Fruit fly (Drosophila melanogaster) Kc167 (cell line): ENCODE data around the gene fzo.

Experiments
- Myc ChIP-seq: fragments of >200 bp; optimal IDR thresholded peaks from 2 replicates; lab custom pipeline; 2017; ENCODE audit warnings: missing external identifiers
- Sin3A ChIP-seq: fragments of >200 bp; optimal IDR thresholded peaks from 2 replicates; lab custom pipeline; 2018; ENCODE audit warnings: missing external identifiers
- h ChIP-seq: fragments of >200 bp; optimal IDR thresholded peaks from 3 replicates; lab custom pipeline; 2018; ENCODE audit warnings: missing external identifiers
- insv ChIP-seq: fragments of >200 bp; optimal IDR thresholded peaks from 3 replicates; lab custom pipeline; 2018; ENCODE audit warnings: missing external identifiers
- psq ChIP-seq: fragments of >200 bp; optimal IDR thresholded peaks from 2 replicates; lab custom pipeline; 2017; ENCODE audit warnings: missing external identifiers
- ttk ChIP-seq: sonication (Bioruptor generic); optimal IDR thresholded peaks from 2 replicates; lab custom pipeline; 2017; ENCODE audit warnings: missing external identifiers

Gene fzo

dm6 chr3R:23203934-23204333, at the start of gene fzo:
fzo (minus strand) TSS chr3R:23204034.
- TF ChIP-seq ttk (lab: Kevin White, UChicago) (no peak), Sin3A (no peak), insv (lab: Kevin White, UChicago) (no peak), h (no peak), Myc (no peak)

dm6 chr3R:23251256-23251655, 47.4 kb upstream of the fzo start, which contains the start of the genes Rad60 and EloA:
Rad60 (minus strand) TSS chr3R:23251477.
EloA (plus strand) TSS chr3R:23251563.
- no peak for TF ChIP-seq Myc
- TF ChIP-seq psq (lab: Kevin White, UChicago) = no peak
- no peak for TF ChIP-seq h
- TF ChIP-seq ttk (lab: Kevin White, UChicago) = no peak
- TF ChIP-seq Sin3A = no peak
- TF ChIP-seq insv (lab: Kevin White, UChicago) = no peak

- TF ChIP-seq Sin3A = no peak
- TF ChIP-seq h = no peak
- no peak for TF ChIP-seq psq (lab: Kevin White, UChicago)
- no peak for TF ChIP-seq Myc
- TF ChIP-seq ttk (lab: Kevin White, UChicago) = no peak
- TF ChIP-seq insv (lab: Kevin White, UChicago) = no peak
Measured at dm6 chr3R:23248853-23249573, 45.2 kb upstream of the fzo start, which contains the start of gene CG4467. CG4467 (minus strand) TSS chr3R:23248903.

dm6 chr3R:23239934-23240632, 36.2 kb upstream of the fzo start:
- no peak for TF ChIP-seq psq (lab: Kevin White, UChicago)
- TF ChIP-seq Sin3A = no peak
- no peak for TF ChIP-seq ttk (lab: Kevin White, UChicago)
- no peak for TF ChIP-seq insv (lab: Kevin White, UChicago)
- TF ChIP-seq Myc = no peak
- TF ChIP-seq h = no peak

- no peak for TF ChIP-seq ttk (lab: Kevin White, UChicago)
- no peak for TF ChIP-seq insv (lab: Kevin White, UChicago)
- TF ChIP-seq Sin3A = no peak
- TF ChIP-seq Myc = no peak
- no peak for TF ChIP-seq psq (lab: Kevin White, UChicago)
- TF ChIP-seq h = no peak
Measured at dm6 chr3R:23239051-23239450, 35.2 kb upstream of the fzo start.

dm6 chr3R:23228605-23229264, 24.9 kb upstream of the fzo start:
- TF ChIP-seq h (no peak), ttk (lab: Kevin White, UChicago) (no peak), Sin3A (no peak), Myc (no peak), psq (lab: Kevin White, UChicago) (no peak), insv (lab: Kevin White, UChicago) (no peak)

- TF ChIP-seq insv (lab: Kevin White, UChicago) (no peak), ttk (lab: Kevin White, UChicago) (no peak), h (no peak), psq (lab: Kevin White, UChicago) (no peak), Sin3A (no peak)
Measured at dm6 chr3R:23226521-23227039, 22.7 kb upstream of the fzo start, which contains the start of gene cnc. cnc (minus strand) TSS chr3R:23226711.

dm6 chr3R:23225266-23225665, 21.4 kb upstream of the fzo start:
- no peak for TF ChIP-seq Myc
- no peak for TF ChIP-seq insv (lab: Kevin White, UChicago)
- no peak for TF ChIP-seq Sin3A
- no peak for TF ChIP-seq ttk (lab: Kevin White, UChicago)
- no peak for TF ChIP-seq psq (lab: Kevin White, UChicago)
- no peak for TF ChIP-seq h

dm6 chr3R:23223151-23223810, 19.4 kb upstream of the fzo start:
- TF ChIP-seq Myc = no peak
- no peak for TF ChIP-seq Sin3A
- no peak for TF ChIP-seq h
- no peak for TF ChIP-seq psq (lab: Kevin White, UChicago)

dm6 chr3R:23221680-23222148, 17.9 kb upstream of the fzo start:
- no peak for TF ChIP-seq h
- TF ChIP-seq Myc = no peak
- TF ChIP-seq Sin3A = no peak
- TF ChIP-seq insv (lab: Kevin White, UChicago) = no peak
- no peak for TF ChIP-seq ttk (lab: Kevin White, UChicago)
- TF ChIP-seq psq (lab: Kevin White, UChicago) = no peak

dm6 chr3R:23221003-23221679, 17.3 kb upstream of the fzo start:
- TF ChIP-seq insv (lab: Kevin White, UChicago) (no peak), Myc (no peak), Sin3A (no peak), h (no peak), psq (lab: Kevin White, UChicago) (no peak), ttk (lab: Kevin White, UChicago) (no peak)
